Worm (Caenorhabditis elegans) whole organism, mixed stage, embryonic: ENCODE data around the gene calu-1.

ENCODE experiments used
- ceh-83 ChIP-seq: fragments of 200-800 bp; sonication (Bioruptor generic); optimal IDR thresholded peaks from 2 replicates; lab custom pipeline; 2018; ENCODE audit warnings: mild to moderate bottlenecking, missing genetic modification characterization, missing compliant biosample characterization
- elt-1 ChIP-seq: sonication (generic microtip); optimal IDR thresholded peaks from 2 replicates; lab custom pipeline; 2017; ENCODE audit warnings: missing genetic modification characterization, mild to moderate bottlenecking, missing compliant biosample characterization, antibody characterized with exemption, moderate library complexity, borderline replicate concordance; ENCODE audit not compliant: insufficient read depth
- elt-3 ChIP-seq: fragments of 150-350 bp; optimal IDR thresholded peaks from 2 replicates; lab custom pipeline; 2014; ENCODE audit warnings: missing biosample characterization, missing genetic modification characterization
- lsy-2 ChIP-seq: fragments of 150-350 bp; optimal IDR thresholded peaks from 2 replicates; lab custom pipeline; 2014; ENCODE audit warnings: missing biosample characterization, missing genetic modification characterization
- mep-1 ChIP-seq: fragments of 150-350 bp; optimal IDR thresholded peaks from 2 replicates; lab custom pipeline; 2017; ENCODE audit warnings: missing biosample characterization, missing genetic modification reagents, missing genetic modification characterization, inconsistent platforms
- nhr-28 ChIP-seq: fragments of 150-350 bp; optimal IDR thresholded peaks from 2 replicates; lab custom pipeline; 2014; ENCODE audit warnings: missing biosample characterization, missing genetic modification characterization
- nhr-76 ChIP-seq: sonication (generic microtip); optimal IDR thresholded peaks from 2 replicates; lab custom pipeline; 2017; ENCODE audit warnings: missing biosample characterization, missing genetic modification characterization
- pha-4 ChIP-seq: fragments of 150-350 bp; optimal IDR thresholded peaks from 2 replicates; lab custom pipeline; 2018; ENCODE audit warnings: missing biosample characterization, missing genetic modification reagents, missing genetic modification characterization
- snpc-4 ChIP-seq: fragments of 150-350 bp; optimal IDR thresholded peaks from 2 replicates; lab custom pipeline; 2014; ENCODE audit warnings: missing biosample characterization, missing genetic modification characterization
- unc-39 ChIP-seq: fragments of 150-350 bp; optimal IDR thresholded peaks from 2 replicates; lab custom pipeline; 2014; ENCODE audit warnings: missing biosample characterization, missing genetic modification characterization
- ztf-11 ChIP-seq: fragments of 150-350 bp; optimal IDR thresholded peaks from 2 replicates; lab custom pipeline; 2014; ENCODE audit warnings: missing biosample characterization, missing genetic modification characterization

DNA sequence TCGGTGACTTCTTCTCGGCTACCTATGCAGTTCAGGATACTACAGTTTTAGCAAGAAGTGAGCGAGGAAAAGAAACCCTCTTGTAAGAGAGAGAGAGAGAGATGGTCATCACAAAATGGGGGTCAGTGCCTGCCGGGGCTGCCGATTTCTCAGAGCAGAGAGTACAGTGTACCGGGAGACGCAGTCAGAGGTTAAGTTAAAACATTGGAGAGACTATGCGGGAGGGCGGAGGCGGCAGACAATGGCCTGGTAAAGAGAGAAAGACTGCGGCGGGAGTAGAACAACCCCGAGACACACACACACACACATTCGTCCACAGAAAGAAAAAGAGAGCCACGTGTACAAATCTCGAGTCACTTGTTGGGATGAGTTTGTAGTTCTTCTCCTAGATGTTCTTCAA, 714 bp upstream of the calu-1 start:
- TF ChIP-seq nhr-28 (tag; lab: Kevin White, UChicago) (no peak), snpc-4 (tag; lab: Kevin White, UChicago) (no peak), elt-1 (no peak), lsy-2 (tag; lab: Kevin White, UChicago) (no peak), ceh-83 (no peak), ztf-11 (no peak), pha-4 (tag; lab: Kevin White, UChicago) (no peak), elt-3 (tag; lab: Kevin White, UChicago) (no peak), mep-1 (no peak), nhr-76 (tag; lab: Kevin White, UChicago) (no peak), unc-39 (tag; lab: Kevin White, UChicago) (no peak)
